Worm (Caenorhabditis elegans): ENCODE results near the gene Y37D8A.16.
A peak's percentile ranks its signal among the peaks of the same experiment; 100 is the strongest.

DNA sequence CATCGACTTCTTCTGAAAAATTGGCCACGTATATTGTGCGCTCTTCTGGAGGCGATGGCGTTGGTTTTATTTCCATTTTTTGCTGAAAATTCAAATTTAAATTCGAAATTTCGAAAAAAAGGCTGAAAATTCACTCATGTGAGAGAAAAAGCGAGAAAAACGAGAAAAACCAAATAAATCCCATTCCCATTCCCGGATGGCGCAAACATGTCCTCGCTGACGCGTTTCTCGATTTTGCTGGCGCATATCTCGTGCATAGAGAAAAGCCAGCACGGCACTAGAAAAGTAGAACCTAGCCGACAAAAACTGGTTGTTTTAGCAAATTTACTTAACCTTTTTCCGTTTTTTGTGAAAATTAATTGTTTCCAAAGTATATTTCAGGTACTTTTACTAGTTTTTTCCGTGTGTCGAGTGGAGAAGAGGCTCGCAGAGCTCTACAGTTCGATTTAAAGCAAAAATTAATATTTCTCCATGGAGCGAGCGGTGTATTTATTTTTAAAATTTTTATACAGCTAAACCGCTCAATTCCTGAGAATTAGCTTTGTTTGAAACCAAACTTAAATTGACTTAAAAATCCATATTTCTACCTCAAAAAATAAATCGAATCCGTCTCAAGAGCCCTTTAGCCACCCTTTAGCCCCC, 13.4 kb upstream of the Y37D8A.16 start, which contains the start of gene rbm-7:
- TF ChIP-seq pax-1 (tag; optimal IDR thresholded peaks at IDR 0.05) (no peak), sox-2 (GFP tag; IDR thresholded peaks at IDR 0.05) (no peak), mec-3 (tag; optimal IDR thresholded peaks at IDR 0.05; ENCODE audit: borderline replicate concordance) (no peak), zip-5 (tag; optimal IDR thresholded peaks at IDR 0.05) (no peak), ceh-19 (GFP tag; optimal IDR thresholded peaks at IDR 0.05) (no peak), pha-2 (tag; optimal IDR thresholded peaks at IDR 0.05) (no peak), hlh-8 (tag; optimal IDR thresholded peaks at IDR 0.05) (no peak), ama-1 (optimal IDR thresholded peaks at IDR 0.05) (no peak), nfya-1 (tag; optimal IDR thresholded peaks at IDR 0.05) (peak; percentile 32), unc-3 (GFP tag; conservative IDR thresholded peaks at IDR 0.05) (no peak), unc-3 (tag; optimal IDR thresholded peaks at IDR 0.05) (no peak), ceh-45 (GFP tag; IDR thresholded peaks at IDR 0.05) (no peak), ceh-22 (tag; optimal IDR thresholded peaks at IDR 0.05) (no peak)
